Fruit fly (Drosophila melanogaster): ENCODE results near the gene Uch-L5.

The Uch-L5 gene

DNA sequence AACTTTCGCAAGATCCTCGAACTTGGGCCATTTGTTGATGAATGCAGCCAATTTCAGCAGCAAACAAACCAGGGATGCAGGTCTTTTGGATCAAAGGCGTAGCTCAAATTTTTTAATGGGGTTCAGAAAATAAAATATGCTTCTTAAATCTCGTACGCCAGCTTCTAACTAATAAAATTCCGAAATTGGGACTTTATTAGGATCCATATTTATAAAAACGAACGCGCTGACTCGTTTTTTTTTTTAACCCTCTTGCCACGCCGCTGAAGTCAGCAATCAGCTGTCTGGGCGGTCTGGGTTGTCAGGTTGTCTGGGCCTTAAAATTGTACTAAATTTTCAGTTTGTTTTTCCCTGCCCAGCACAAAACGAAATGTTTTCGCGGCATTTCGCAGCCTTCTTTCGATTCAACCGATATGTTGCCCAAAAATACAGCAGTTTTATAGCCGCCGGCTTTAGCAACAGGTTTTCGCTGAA, 19.1 kb downstream of the Uch-L5 start, which contains the start of gene CG3437 (continued):
- TF ChIP-seq Xrp1 (GFP tag; IDR thresholded peaks at IDR 0.05) (peak; percentile 100), CG3163 (GFP tag; optimal IDR thresholded peaks at IDR 0.05) (peak; percentile 91), CG2678 (tag; optimal IDR thresholded peaks at IDR 0.05) (peak; percentile 99), btn (GFP tag; optimal IDR thresholded peaks at IDR 0.05) (peak; percentile 97), Taf1 (GFP tag; IDR thresholded peaks at IDR 0.05) (peak; percentile 97), en (GFP tag; optimal IDR thresholded peaks at IDR 0.05) (peak; percentile 98), cato (GFP tag; optimal IDR thresholded peaks at IDR 0.05; ENCODE audit: borderline replicate concordance) (peak; percentile 97), ato (GFP tag; IDR thresholded peaks at IDR 0.05; ENCODE audit: partially characterized antibody) (no peak), row (GFP tag; IDR thresholded peaks at IDR 0.05) (peak; percentile 100), CG17829 (tag; optimal IDR thresholded peaks at IDR 0.05) (peak; percentile 96), Nf-YC (tag; optimal IDR thresholded peaks at IDR 0.05) (peak; percentile 83), CG13123 (GFP tag; optimal IDR thresholded peaks at IDR 0.05) (peak; percentile 96), eve (GFP tag; optimal IDR thresholded peaks at IDR 0.05) (no peak), CG6813 (GFP tag; optimal IDR thresholded peaks at IDR 0.05) (peak; percentile 99), Pdp1 (GFP tag; optimal IDR thresholded peaks at IDR 0.05) (peak; percentile 97 to 99), CG11504 (tag; optimal IDR thresholded peaks at IDR 0.05) (peak; percentile 98), dpn (GFP tag; optimal IDR thresholded peaks at IDR 0.05) (peak; percentile 99), CG15601 (tag; optimal IDR thresholded peaks at IDR 0.05) (peak; percentile 97), Dek (tag; optimal IDR thresholded peaks at IDR 0.05) (peak; percentile 98), Rfx (GFP tag; IDR thresholded peaks at IDR 0.05) (peak; percentile 100), CG33213 (GFP tag; optimal IDR thresholded peaks at IDR 0.05) (peak; percentile 98), gcm (GFP tag; optimal IDR thresholded peaks at IDR 0.05) (peak; percentile 97), toy (GFP tag; IDR thresholded peaks at IDR 0.05) (peak; percentile 98), GATAe (GFP tag; conservative IDR thresholded peaks at IDR 0.05) (peak; percentile 98), CG6654 (GFP tag; optimal IDR thresholded peaks at IDR 0.05) (peak; percentile 94), sd (tag; optimal IDR thresholded peaks at IDR 0.05) (peak; percentile 96), da (GFP tag; optimal IDR thresholded peaks at IDR 0.05) (peak; percentile 95), Deaf1 (tag; optimal IDR thresholded peaks at IDR 0.05) (peak; percentile 73), Side (GFP tag; optimal IDR thresholded peaks at IDR 0.05) (peak; percentile 99), chinmo (GFP tag; IDR thresholded peaks at IDR 0.05; ENCODE audit: partially characterized antibody) (0 out of 4 replicates have a peak, but pooled peaks have one; percentile 57), hkb (optimal IDR thresholded peaks at IDR 0.05) (peak; percentile 34), hkb (GFP tag; IDR thresholded peaks at IDR 0.05) (peak; percentile 99), CG6254 (GFP tag; optimal IDR thresholded peaks at IDR 0.05) (peak; percentile 96), CG33557 (GFP tag; optimal IDR thresholded peaks at IDR 0.05) (peak; percentile 97), chif (GFP tag; optimal IDR thresholded peaks at IDR 0.05) (peak; percentile 97 to 99), CG7963 (GFP tag; IDR thresholded peaks at IDR 0.05; ENCODE audit: partially characterized antibody) (no peak), h (optimal IDR thresholded peaks at IDR 0.05) (no peak), NC2β (GFP tag; optimal IDR thresholded peaks at IDR 0.05) (peak; percentile 97), disco-r (GFP tag; optimal IDR thresholded peaks at IDR 0.05) (peak; percentile 97), CG14860 (GFP tag; IDR thresholded peaks at IDR 0.05; ENCODE audit: partially characterized antibody) (no peak), CG12744 (GFP tag; optimal IDR thresholded peaks at IDR 0.05) (peak; percentile 98), CG10543 (GFP tag; optimal IDR thresholded peaks at IDR 0.05) (peak; percentile 97), D19B (GFP tag; optimal IDR thresholded peaks at IDR 0.05) (peak; percentile 94), trem (tag; optimal IDR thresholded peaks at IDR 0.05) (peak; percentile 84), CG15696 (tag; optimal IDR thresholded peaks at IDR 0.05) (peak; percentile 98), CG3838 (GFP tag; optimal IDR thresholded peaks at IDR 0.05) (peak; percentile 96), CG9797 (GFP tag; optimal IDR thresholded peaks at IDR 0.05) (peak; percentile 74), CG8359 (GFP tag; optimal IDR thresholded peaks at IDR 0.05; ENCODE audit: borderline replicate concordance) (peak; percentile 94), corto (GFP tag; optimal IDR thresholded peaks at IDR 0.05) (peak; percentile 97), Fer1 (GFP tag; optimal IDR thresholded peaks at IDR 0.05) (peak; percentile 99)
